Fruit fly (Drosophila melanogaster) whole organism, prepupa: ENCODE results near the gene CG46523.

Experiments
- Blimp-1 ChIP-seq: fragments of 200-800 bp; sonication (Bioruptor generic); optimal IDR thresholded peaks from 3 replicates; lab custom pipeline; 2017; ENCODE audit warnings: missing biosample characterization, missing genetic modification characterization, mild to moderate bottlenecking, moderate library complexity, missing genetic modification reagents
- CG10669 ChIP-seq: fragments of 200-800 bp; sonication (Bioruptor generic); optimal IDR thresholded peaks from 3 replicates; lab custom pipeline; 2018; ENCODE audit warnings: missing biosample characterization, mild to moderate bottlenecking, missing genetic modification characterization, moderate library complexity
- CG11294 ChIP-seq: fragments of 200-800 bp; sonication (Bioruptor generic); IDR thresholded peaks from 2 replicates; pipeline ENCODE4 v1.3.6; 2022; ENCODE audit warnings: missing biosample characterization, missing genetic modification characterization
- CG15336 ChIP-seq: fragments of 200-800 bp; sonication (Bioruptor generic); IDR thresholded peaks from 2 replicates; pipeline ENCODE4 v1.3.6; 2022; ENCODE audit warnings: missing biosample characterization, missing genetic modification characterization
- CG1621 ChIP-seq: fragments of 200-800 bp; sonication (Bioruptor generic); optimal IDR thresholded peaks from 3 replicates; lab custom pipeline; 2018; ENCODE audit warnings: missing biosample characterization, mild to moderate bottlenecking, missing genetic modification characterization
- CG16779 ChIP-seq: fragments of 200-800 bp; sonication (Bioruptor generic); optimal IDR thresholded peaks from 3 replicates; lab custom pipeline; 2017; ENCODE audit warnings: missing biosample characterization, mild to moderate bottlenecking, missing genetic modification characterization
- CG32006 ChIP-seq: fragments of 200-800 bp; sonication (Bioruptor generic); optimal IDR thresholded peaks from 3 replicates; lab custom pipeline; 2017; ENCODE audit warnings: missing biosample characterization, mild to moderate bottlenecking, missing genetic modification characterization
- CG34406 ChIP-seq: fragments of 200-800 bp; sonication (Bioruptor generic); optimal IDR thresholded peaks from 3 replicates; lab custom pipeline; 2016; ENCODE audit warnings: missing biosample characterization, missing genetic modification characterization
- CG3919 ChIP-seq: fragments of 200-800 bp; sonication (Bioruptor generic); optimal IDR thresholded peaks from 3 replicates; lab custom pipeline; 2016; ENCODE audit warnings: missing biosample characterization, missing genetic modification characterization
- CG6163 ChIP-seq: fragments of 200-800 bp; sonication (Bioruptor generic); IDR thresholded peaks from 3 replicates; pipeline ENCODE4 v1.3.6; 2022; ENCODE audit warnings: missing biosample characterization, missing genetic modification characterization
- CG6276 ChIP-seq: fragments of 200-800 bp; sonication (Bioruptor generic); optimal IDR thresholded peaks from 2 replicates; lab custom pipeline; 2017; ENCODE audit warnings: missing biosample characterization, mild to moderate bottlenecking, missing genetic modification characterization
- CG6792 ChIP-seq: fragments of 200-800 bp; sonication (Bioruptor generic); optimal IDR thresholded peaks from 3 replicates; lab custom pipeline; 2016; ENCODE audit warnings: missing biosample characterization, missing genetic modification characterization
- CG6808 ChIP-seq: fragments of 200-800 bp; sonication (Bioruptor generic); optimal IDR thresholded peaks from 3 replicates; lab custom pipeline; 2017; ENCODE audit warnings: missing biosample characterization, missing genetic modification characterization, mild to moderate bottlenecking, moderate library complexity, missing genetic modification reagents
- CG6854 ChIP-seq: fragments of 200-800 bp; sonication (Bioruptor generic); optimal IDR thresholded peaks from 2 replicates; lab custom pipeline; 2017; ENCODE audit warnings: missing biosample characterization, mild to moderate bottlenecking, missing genetic modification characterization
- CG7368 ChIP-seq: fragments of 200-800 bp; sonication (Bioruptor generic); optimal IDR thresholded peaks from 3 replicates; lab custom pipeline; 2016; ENCODE audit warnings: missing biosample characterization, missing genetic modification characterization
- CG8119 ChIP-seq: fragments of 200-800 bp; sonication (Bioruptor generic); IDR thresholded peaks from 3 replicates; pipeline ENCODE4 v1.3.6; 2022; ENCODE audit warnings: missing biosample characterization, missing genetic modification characterization
- CG8632 ChIP-seq: fragments of 200-800 bp; sonication (Bioruptor generic); optimal IDR thresholded peaks from 3 replicates; lab custom pipeline; 2016; ENCODE audit warnings: missing biosample characterization, missing genetic modification characterization
- CG9139 ChIP-seq: fragments of 200-800 bp; sonication (Bioruptor generic); optimal IDR thresholded peaks from 3 replicates; lab custom pipeline; 2017; ENCODE audit warnings: missing biosample characterization, mild to moderate bottlenecking, missing genetic modification characterization
- Eip75B ChIP-seq: fragments of 200-800 bp; sonication (Bioruptor generic); optimal IDR thresholded peaks from 3 replicates; lab custom pipeline; 2016; ENCODE audit warnings: missing biosample characterization, missing genetic modification characterization
- Eip78C ChIP-seq: fragments of 200-800 bp; sonication (Bioruptor generic); peaks from one replicate; lab custom pipeline; 2016; ENCODE audit warnings: missing biosample characterization, missing genetic modification characterization
- Eip93F ChIP-seq: fragments of 200-800 bp; sonication (Bioruptor generic); optimal IDR thresholded peaks from 2 replicates; lab custom pipeline; 2016; ENCODE audit warnings: missing biosample characterization, mild to moderate bottlenecking, missing genetic modification characterization
- Ets21C ChIP-seq: fragments of 200-800 bp; sonication (Bioruptor generic); optimal IDR thresholded peaks from 3 replicates; lab custom pipeline; 2016; ENCODE audit warnings: missing biosample characterization, missing genetic modification characterization
- Ets96B ChIP-seq: fragments of 200-800 bp; optimal IDR thresholded peaks from 2 replicates; lab custom pipeline; 2019; ENCODE audit warnings: missing biosample characterization, mild to moderate bottlenecking, missing genetic modification characterization, moderate library complexity
- Hr38 ChIP-seq: sonication (Bioruptor generic); optimal IDR thresholded peaks from 2 replicates; lab custom pipeline; 2016; ENCODE audit warnings: missing biosample characterization, missing genetic modification characterization
- Hr39 ChIP-seq: fragments of 200-800 bp; sonication (Bioruptor generic); optimal IDR thresholded peaks from 2 replicates; lab custom pipeline; 2016; ENCODE audit warnings: missing biosample characterization, missing genetic modification characterization
- Hr4 ChIP-seq: fragments of 200-800 bp; sonication (Bioruptor generic); optimal IDR thresholded peaks from 3 replicates; lab custom pipeline; 2016; ENCODE audit warnings: missing biosample characterization, missing genetic modification characterization
- Lpt ChIP-seq: fragments of 200-800 bp; sonication (Bioruptor generic); optimal IDR thresholded peaks from 3 replicates; lab custom pipeline; 2016; ENCODE audit warnings: missing biosample characterization, missing genetic modification characterization
- Met ChIP-seq: fragments of 200-800 bp; sonication (Bioruptor generic); optimal IDR thresholded peaks from 3 replicates; lab custom pipeline; 2016; ENCODE audit warnings: missing biosample characterization, missing genetic modification characterization
- Smox ChIP-seq: fragments of 200-800 bp; sonication (Bioruptor generic); optimal IDR thresholded peaks from 3 replicates; lab custom pipeline; 2016; ENCODE audit warnings: missing biosample characterization, missing genetic modification characterization
- Sox102F ChIP-seq: fragments of 200-800 bp; sonication (Bioruptor generic); optimal IDR thresholded peaks from 2 replicates; lab custom pipeline; 2016; ENCODE audit warnings: missing biosample characterization, mild to moderate bottlenecking, missing genetic modification characterization
- achi ChIP-seq: fragments of 200-800 bp; sonication (Bioruptor generic); optimal IDR thresholded peaks from 3 replicates; lab custom pipeline; 2016; ENCODE audit warnings: missing biosample characterization, missing genetic modification characterization
- acj6 ChIP-seq: fragments of 200-800 bp; sonication (Bioruptor generic); optimal IDR thresholded peaks from 3 replicates; lab custom pipeline; 2016; ENCODE audit warnings: missing biosample characterization, missing genetic modification characterization
- esn ChIP-seq: fragments of 200-800 bp; sonication (Bioruptor generic); optimal IDR thresholded peaks from 2 replicates; lab custom pipeline; 2016; ENCODE audit warnings: missing biosample characterization, mild to moderate bottlenecking, missing genetic modification characterization, moderate library complexity
- fd59A ChIP-seq: fragments of 200-800 bp; sonication (Bioruptor generic); optimal IDR thresholded peaks from 2 replicates; lab custom pipeline; 2017; ENCODE audit warnings: missing biosample characterization, mild to moderate bottlenecking, missing genetic modification characterization, missing genetic modification reagents
- fd85E ChIP-seq: fragments of 200-800 bp; sonication (Bioruptor generic); optimal IDR thresholded peaks from 3 replicates; lab custom pipeline; 2016; ENCODE audit warnings: missing biosample characterization, missing genetic modification characterization
- fkh ChIP-seq: fragments of 200-800 bp; sonication (Bioruptor generic); optimal IDR thresholded peaks from 3 replicates; lab custom pipeline; 2017; ENCODE audit warnings: missing biosample characterization, mild to moderate bottlenecking, missing genetic modification characterization, moderate library complexity
- net ChIP-seq: fragments of 200-800 bp; sonication (Bioruptor generic); optimal IDR thresholded peaks from 3 replicates; lab custom pipeline; 2016; ENCODE audit warnings: missing biosample characterization, missing genetic modification characterization
- spab ChIP-seq: fragments of 200-800 bp; sonication (Bioruptor generic); optimal IDR thresholded peaks from 2 replicates; lab custom pipeline; 2017; ENCODE audit warnings: missing biosample characterization, mild to moderate bottlenecking, missing genetic modification characterization, missing genetic modification reagents
- ss ChIP-seq, 2 experiments: fragments of 200-800 bp; sonication (Bioruptor generic); optimal IDR thresholded peaks; 2 replicates in 1 of 2; 3 replicates in 1 of 2; lab custom pipeline; 2017 to 2018; ENCODE audit warnings: mild to moderate bottlenecking in 2 of 2, missing biosample characterization in 2 of 2, missing genetic modification characterization in 2 of 2, moderate library complexity in 1 of 2
- svp ChIP-seq: fragments of 200-800 bp; sonication (Bioruptor generic); peaks from one replicate; lab custom pipeline; 2016; ENCODE audit warnings: missing biosample characterization, missing genetic modification characterization
- topi ChIP-seq: fragments of 200-800 bp; sonication (Bioruptor generic); optimal IDR thresholded peaks from 3 replicates; lab custom pipeline; 2016; ENCODE audit warnings: missing biosample characterization, missing genetic modification characterization
- vri ChIP-seq: fragments of 200-800 bp; sonication (Bioruptor generic); optimal IDR thresholded peaks from 3 replicates; lab custom pipeline; 2016; ENCODE audit warnings: missing biosample characterization, mild to moderate bottlenecking, missing genetic modification characterization

The CG46523 gene

DNA sequence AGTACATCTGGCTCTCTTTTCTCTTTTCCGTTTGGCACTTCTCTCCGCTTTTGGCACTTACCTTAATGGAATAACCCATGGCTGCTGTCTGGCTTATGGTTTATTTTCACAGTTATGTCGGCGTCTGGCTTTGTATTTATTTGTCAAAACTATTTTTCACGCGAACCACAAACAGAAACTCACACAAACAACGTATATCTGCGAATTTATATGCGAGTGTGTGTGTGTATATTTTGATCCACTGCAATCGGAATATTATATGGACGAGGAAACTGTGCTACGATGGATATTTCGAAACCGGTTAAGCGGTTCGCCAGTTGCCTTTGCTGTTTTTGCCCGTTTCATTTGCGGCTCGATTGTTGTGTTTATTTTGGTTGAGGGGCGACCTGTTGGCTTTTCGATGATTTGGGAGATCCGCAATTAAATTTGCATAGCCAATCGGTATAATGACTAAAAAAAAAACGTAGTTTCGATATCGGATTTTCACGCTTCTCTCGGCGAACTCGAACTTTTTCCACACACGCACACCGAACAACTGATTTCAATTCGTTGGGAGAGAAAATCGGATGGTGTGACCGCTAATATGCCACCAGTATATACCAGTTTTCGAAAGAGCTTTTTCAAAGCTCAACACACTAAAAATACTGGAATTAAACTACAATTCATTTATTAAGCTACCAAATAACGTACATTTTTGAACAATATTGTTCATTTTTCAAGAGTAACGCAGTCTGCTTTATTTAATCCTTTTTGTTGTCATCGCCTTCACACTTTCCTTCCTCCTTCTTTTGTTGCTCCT, 30.8 kb upstream of the CG46523 start, which contains the start of gene CG1927 (continued):
- peak; percentile 62 for TF ChIP-seq fkh
- TF ChIP-seq net (GFP tag; lab: Kevin White, UChicago) = no peak
- no peak for TF ChIP-seq Eip93F (GFP tag; lab: Kevin White, UChicago)
- no peak for TF ChIP-seq fd59A (GFP tag; lab: Kevin White, UChicago)
- no peak for TF ChIP-seq Ets96B (tag; lab: Kevin White, UChicago)

DNA sequence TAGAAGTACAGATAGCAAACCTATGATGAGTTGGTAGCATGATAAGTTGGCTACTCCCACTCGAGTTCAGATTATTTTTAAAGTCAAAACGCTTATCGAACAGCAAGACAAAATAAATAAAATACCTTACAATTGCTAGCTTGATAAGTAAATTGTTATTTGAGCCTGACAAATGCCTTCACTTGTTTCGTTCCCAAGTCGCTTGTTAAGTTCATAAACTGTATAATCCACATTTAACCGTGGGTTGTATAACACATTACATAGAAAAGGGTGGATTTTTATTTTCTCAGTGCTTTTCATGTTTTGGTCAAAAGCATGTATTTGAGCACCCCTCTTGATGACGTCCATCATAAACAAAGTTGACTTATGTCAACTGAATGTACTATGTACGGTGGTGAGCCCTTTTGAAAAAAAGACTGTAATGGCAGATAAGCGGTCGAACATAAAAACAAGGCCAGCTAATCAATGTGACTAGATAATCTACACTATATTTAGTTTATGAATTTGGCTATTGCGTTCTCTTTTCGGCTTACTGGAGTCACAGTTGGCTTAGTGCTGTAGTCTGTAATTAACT, 30.0 kb upstream of the CG46523 start:
- TF ChIP-seq Eip93F (GFP tag; lab: Kevin White, UChicago) (no peak), CG3919 (no peak), CG11294 (GFP tag; lab: Robert Waterston, UW) (no peak), Hr38 (no peak), acj6 (no peak), CG7368 (no peak), CG6792 (no peak), Sox102F (GFP tag; lab: Kevin White, UChicago) (no peak), Eip78C (GFP tag; lab: Kevin White, UChicago) (peak; percentile 57), CG10669 (no peak), fd59A (GFP tag; lab: Kevin White, UChicago) (no peak), fkh (peak; percentile 0), svp (peak; percentile 1), Lpt (GFP tag; lab: Kevin White, UChicago) (no peak), topi (GFP tag; lab: Kevin White, UChicago) (no peak), esn (GFP tag; lab: Kevin White, UChicago) (no peak), CG34406 (GFP tag; lab: Kevin White, UChicago) (no peak), CG32006 (no peak), spab (GFP tag; lab: Kevin White, UChicago) (no peak), Met (GFP tag; lab: Kevin White, UChicago) (no peak), Eip75B (GFP tag; lab: Kevin White, UChicago) (no peak), CG9139 (GFP tag; lab: Kevin White, UChicago) (no peak), CG6276 (no peak), vri (GFP tag; lab: Kevin White, UChicago) (no peak), achi (GFP tag; lab: Kevin White, UChicago) (no peak), CG1621 (tag; lab: Kevin White, UChicago) (no peak), Hr39 (GFP tag; lab: Kevin White, UChicago) (no peak)

DNA sequence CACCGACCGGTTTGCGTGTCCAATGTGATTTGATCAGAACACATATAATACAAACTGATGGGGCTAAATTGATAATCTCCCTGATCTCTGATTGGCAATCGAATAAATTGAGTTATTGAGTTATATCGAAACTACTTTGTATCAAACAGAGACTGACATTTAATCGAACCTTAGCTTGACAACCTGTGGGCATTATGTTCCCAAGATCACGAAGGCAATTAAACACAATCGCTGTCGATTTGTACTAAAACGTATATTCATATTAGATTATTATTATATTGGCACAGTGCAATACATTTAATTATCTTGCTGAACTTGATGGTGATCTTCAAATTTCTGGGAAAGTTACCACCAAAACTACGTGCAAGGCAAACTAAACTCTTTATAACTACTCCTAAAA, 29.5 kb upstream of the CG46523 start:
- TF ChIP-seq CG11294 (GFP tag; lab: Robert Waterston, UW) = no peak
- no peak for TF ChIP-seq CG16779
- no peak for TF ChIP-seq CG10669
- TF ChIP-seq svp = peak; percentile 53
- no peak for TF ChIP-seq CG1621 (tag; lab: Kevin White, UChicago)

DNA sequence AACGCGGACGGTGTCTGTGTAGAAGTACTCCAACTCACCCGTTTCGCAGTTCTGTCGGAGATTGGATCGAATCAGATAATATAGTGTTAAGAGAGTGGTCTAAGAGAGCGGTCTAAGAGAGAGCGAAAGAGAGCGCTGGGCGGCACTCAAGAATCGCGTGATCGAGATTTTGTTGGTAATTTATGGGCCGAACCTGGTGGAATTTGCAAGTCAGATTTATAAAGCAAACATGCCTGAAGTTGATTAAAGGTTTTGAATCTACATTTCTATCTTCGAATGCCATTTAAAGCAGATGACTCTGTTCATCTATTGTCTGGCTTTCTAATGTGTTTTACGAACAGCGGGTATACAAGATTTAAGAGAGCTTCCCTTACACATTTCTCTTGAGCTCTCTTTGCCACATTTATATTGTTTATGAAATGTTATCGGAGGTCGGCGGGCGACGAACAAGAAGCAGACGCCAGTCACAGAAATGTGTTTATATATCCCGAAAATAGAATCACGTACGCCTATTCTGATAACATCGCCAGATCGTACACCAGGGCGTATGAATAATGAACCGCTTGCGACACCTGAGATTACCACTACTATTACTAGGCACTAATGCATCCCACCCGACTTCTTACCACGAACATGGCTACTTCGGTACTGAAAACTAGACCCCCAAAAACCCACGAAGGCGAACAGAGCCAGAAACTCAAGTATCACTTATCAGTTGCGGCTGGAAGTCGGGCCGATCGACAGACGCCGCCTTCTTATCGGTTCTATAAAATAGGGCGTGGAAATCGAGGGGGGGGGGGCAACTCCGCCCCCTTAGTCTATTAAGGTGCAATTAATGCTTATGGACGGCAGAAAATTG, 28.8 kb upstream of the CG46523 start:
- TF ChIP-seq CG8632 (no peak), CG7368 (no peak), vri (GFP tag; lab: Kevin White, UChicago) (peak; percentile 71), Ets21C (no peak), Smox (GFP tag; lab: Kevin White, UChicago) (no peak), CG6163 (GFP tag; lab: Robert Waterston, UW) (no peak), Hr4 (no peak), fkh (peak; percentile 44), Blimp-1 (no peak), CG8119 (no peak), CG15336 (GFP tag; lab: Robert Waterston, UW) (no peak; the same call in 1 of the 2 replicates), ss (GFP tag; optimal IDR thresholded peaks at IDR 0.05; lab: Kevin White, UChicago) (peak; percentile 33 to 77), CG6808 (GFP tag; lab: Kevin White, UChicago) (no peak), Eip93F (GFP tag; lab: Kevin White, UChicago) (no peak), CG3919 (no peak), CG16779 (peak; percentile 27), acj6 (no peak), Eip78C (GFP tag; lab: Kevin White, UChicago) (peak; percentile 27), fd85E (GFP tag; lab: Kevin White, UChicago) (no peak), CG10669 (no peak), svp (peak; percentile 95), CG6854 (GFP tag; lab: Kevin White, UChicago) (peak; percentile 47)
